Worm (Caenorhabditis elegans) whole organism, young adult: ENCODE data around the gene T20B3.14.

Experiments
- B0019.2 ChIP-seq: fragments of 200-800 bp; sonication (Bioruptor generic); conservative IDR thresholded peaks from 2 replicates; pipeline ENCODE4 v1.3.6; 2022; ENCODE audit warnings: missing genetic modification reagents, missing genetic modification characterization, missing compliant biosample characterization
- B0261.1 ChIP-seq: sonication (generic microtip); optimal IDR thresholded peaks from 2 replicates; lab custom pipeline; 2016; ENCODE audit warnings: mild to moderate bottlenecking, missing genetic modification characterization, moderate library complexity, missing compliant biosample characterization
- B0336.3 ChIP-seq: fragments of 200-800 bp; sonication (Bioruptor generic); IDR thresholded peaks from 2 replicates; pipeline ENCODE4 v1.3.6; 2022; ENCODE audit warnings: missing genetic modification characterization, missing compliant biosample characterization
- F37B4.10 ChIP-seq: fragments of 200-800 bp; sonication (Bioruptor generic); IDR thresholded peaks from 2 replicates; pipeline ENCODE4 v1.3.6; 2022; ENCODE audit warnings: missing genetic modification characterization, missing compliant biosample characterization
- F49E8.2 ChIP-seq: sonication (generic microtip); optimal IDR thresholded peaks from 3 replicates; lab custom pipeline; 2017; ENCODE audit warnings: missing genetic modification characterization, mild to moderate bottlenecking, missing compliant biosample characterization, antibody characterized with exemption, moderate library complexity; ENCODE audit not compliant: insufficient read depth
- F57A8.1 ChIP-seq: fragments of 200-800 bp; sonication (Bioruptor generic); optimal IDR thresholded peaks from 2 replicates; lab custom pipeline; 2018; ENCODE audit warnings: mild to moderate bottlenecking, missing genetic modification characterization, moderate library complexity, missing compliant biosample characterization
- K12H6.12 ChIP-seq: fragments of 200-800 bp; sonication (Bioruptor generic); optimal IDR thresholded peaks from 2 replicates; lab custom pipeline; 2018; ENCODE audit warnings: mild to moderate bottlenecking, missing genetic modification characterization, missing compliant biosample characterization
- T26A5.8 ChIP-seq: sonication (generic microtip); optimal IDR thresholded peaks from 2 replicates; lab custom pipeline; 2016; ENCODE audit warnings: missing genetic modification characterization, missing compliant biosample characterization
- Y53G8AR.9 ChIP-seq: fragments of 200-800 bp; sonication (Bioruptor generic); conservative IDR thresholded peaks from 2 replicates; pipeline ENCODE4 v1.3.6; 2022; ENCODE audit warnings: missing genetic modification reagents, missing genetic modification characterization, missing compliant biosample characterization
- Y79H2A.3 ChIP-seq: fragments of 200-800 bp; sonication (Bioruptor generic); conservative IDR thresholded peaks from 2 replicates; pipeline ENCODE4 v1.3.6; 2022; ENCODE audit warnings: missing genetic modification reagents, missing genetic modification characterization, missing compliant biosample characterization
- akir-1 ChIP-seq: fragments of 200-800 bp; sonication (Bioruptor generic); optimal IDR thresholded peaks from 2 replicates; lab custom pipeline; 2018; ENCODE audit warnings: mild to moderate bottlenecking, missing genetic modification characterization, moderate library complexity, missing compliant biosample characterization
- aptf-2 ChIP-seq: fragments of 200-800 bp; sonication (Bioruptor generic); conservative IDR thresholded peaks from 2 replicates; pipeline ENCODE4 v1.3.6; 2022; ENCODE audit warnings: missing genetic modification reagents, missing genetic modification characterization, missing compliant biosample characterization
- atf-7 ChIP-seq: sonication (generic microtip); optimal IDR thresholded peaks from 2 replicates; lab custom pipeline; 2017; ENCODE audit warnings: mild to moderate bottlenecking, missing genetic modification characterization, missing compliant biosample characterization
- attf-5 ChIP-seq: fragments of 200-800 bp; sonication (Bioruptor generic); optimal IDR thresholded peaks from 2 replicates; lab custom pipeline; 2018; ENCODE audit warnings: mild to moderate bottlenecking, missing genetic modification characterization, missing compliant biosample characterization
- egrh-3 ChIP-seq: fragments of 200-800 bp; sonication (Bioruptor generic); IDR thresholded peaks from 2 replicates; pipeline ENCODE4 v1.3.6; 2022; ENCODE audit warnings: missing genetic modification reagents, missing genetic modification characterization, missing compliant biosample characterization
- hlh-12 ChIP-seq: sonication (generic microtip); optimal IDR thresholded peaks from 2 replicates; lab custom pipeline; 2016; ENCODE audit warnings: missing genetic modification characterization, missing compliant biosample characterization
- hmg-1.2 ChIP-seq: fragments of 200-800 bp; sonication (Bioruptor generic); IDR thresholded peaks from 2 replicates; pipeline ENCODE4 v1.3.6; 2022; ENCODE audit warnings: missing genetic modification reagents, missing genetic modification characterization, missing compliant biosample characterization
- lag-1 ChIP-seq: fragments of 200-800 bp; sonication (Bioruptor generic); IDR thresholded peaks from 2 replicates; pipeline ENCODE4 v1.3.6; 2022; ENCODE audit warnings: missing genetic modification reagents, missing genetic modification characterization, missing compliant biosample characterization
- madf-8 ChIP-seq: fragments of 200-800 bp; sonication (Bioruptor generic); conservative IDR thresholded peaks from 2 replicates; pipeline ENCODE4 v1.3.6; 2022; ENCODE audit warnings: missing genetic modification reagents, missing genetic modification characterization, missing compliant biosample characterization
- mel-28 ChIP-seq: sonication (generic microtip); optimal IDR thresholded peaks from 2 replicates; lab custom pipeline; 2016; ENCODE audit warnings: borderline replicate concordance, mild to moderate bottlenecking, missing genetic modification characterization, missing compliant biosample characterization
- nhr-27 ChIP-seq: fragments of 200-800 bp; sonication (Bioruptor generic); optimal IDR thresholded peaks from 2 replicates; lab custom pipeline; 2018; ENCODE audit warnings: mild to moderate bottlenecking, missing genetic modification characterization, moderate library complexity, missing compliant biosample characterization
- nhr-80 ChIP-seq: sonication (generic microtip); optimal IDR thresholded peaks from 2 replicates; lab custom pipeline; 2016; ENCODE audit warnings: missing genetic modification characterization, missing compliant biosample characterization
- pha-4 ChIP-seq: fragments of 150-350 bp; sonication (generic microtip); optimal IDR thresholded peaks from 2 replicates; lab custom pipeline; 2014; ENCODE audit warnings: missing biosample characterization, missing genetic modification reagents, missing genetic modification characterization
- rec-8 ChIP-seq, 2 experiments: sonication (generic microtip); optimal IDR thresholded peaks; 2 replicates each; lab custom pipeline; 2016; ENCODE audit warnings: mild to moderate bottlenecking in 2 of 2, missing genetic modification characterization in 2 of 2, missing genetic modification reagents in 2 of 2, missing genotype in 2 of 2, missing biosample characterization in 1 of 2, missing compliant biosample characterization in 1 of 2, moderate library complexity in 1 of 2
- tbx-9 ChIP-seq: sonication (generic microtip); optimal IDR thresholded peaks from 2 replicates; lab custom pipeline; 2016; ENCODE audit warnings: borderline replicate concordance, missing genetic modification characterization, inconsistent platforms, missing compliant biosample characterization
- unc-130 ChIP-seq: sonication (generic microtip); optimal IDR thresholded peaks from 2 replicates; lab custom pipeline; 2016; ENCODE audit warnings: missing genetic modification reagents, missing genetic modification characterization, missing compliant biosample characterization
- zfh-2 ChIP-seq: fragments of 200-800 bp; sonication (Bioruptor generic); conservative IDR thresholded peaks from 2 replicates; pipeline ENCODE4 v1.3.6; 2022; ENCODE audit warnings: missing genetic modification reagents, missing genetic modification characterization, missing compliant biosample characterization
- ztf-22 ChIP-seq: fragments of 200-800 bp; sonication (Bioruptor generic); optimal IDR thresholded peaks from 2 replicates; lab custom pipeline; 2018; ENCODE audit warnings: mild to moderate bottlenecking, missing genetic modification characterization, moderate library complexity, missing compliant biosample characterization
- ztf-25 ChIP-seq: fragments of 200-800 bp; sonication (Bioruptor generic); IDR thresholded peaks from 2 replicates; pipeline ENCODE4 v1.3.6; 2022; ENCODE audit warnings: missing genetic modification reagents, missing genetic modification characterization, missing compliant biosample characterization

Gene T20B3.14

DNA sequence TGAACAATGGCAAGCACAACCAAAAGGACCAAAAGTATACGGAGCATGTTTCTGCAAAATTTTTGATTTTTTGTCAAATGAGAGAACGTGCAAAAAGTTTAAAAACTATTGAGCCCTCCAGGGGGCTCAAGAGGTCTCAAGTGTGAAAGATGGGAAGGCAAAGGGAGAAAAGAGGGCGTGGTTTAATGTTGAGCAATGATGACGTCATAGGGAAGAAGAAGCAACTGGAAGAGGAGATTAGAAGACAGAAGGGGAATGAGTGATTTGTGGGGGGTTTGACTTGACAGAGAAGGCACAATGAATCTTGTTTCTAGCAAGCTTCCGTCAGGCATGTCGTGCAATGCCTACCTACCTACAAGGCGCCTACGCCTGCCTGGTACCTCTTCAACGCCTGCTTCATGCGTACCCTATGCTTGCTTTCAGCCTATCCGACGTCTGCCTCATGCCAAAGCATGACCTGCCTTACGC, at the start of gene T20B3.14:
Gene T20B3.14, minus strand, starts transcription at position 51 of the 468 bp plus-strand sequence.
- no peak for TF ChIP-seq akir-1 (GFP tag; lab: Kevin White, UChicago)
- no peak for TF ChIP-seq zfh-2
- TF ChIP-seq F37B4.10 (GFP tag; lab: Robert Waterston, UW): 0 out of 2 replicates have a peak, but pooled peaks have one; percentile 89

DNA sequence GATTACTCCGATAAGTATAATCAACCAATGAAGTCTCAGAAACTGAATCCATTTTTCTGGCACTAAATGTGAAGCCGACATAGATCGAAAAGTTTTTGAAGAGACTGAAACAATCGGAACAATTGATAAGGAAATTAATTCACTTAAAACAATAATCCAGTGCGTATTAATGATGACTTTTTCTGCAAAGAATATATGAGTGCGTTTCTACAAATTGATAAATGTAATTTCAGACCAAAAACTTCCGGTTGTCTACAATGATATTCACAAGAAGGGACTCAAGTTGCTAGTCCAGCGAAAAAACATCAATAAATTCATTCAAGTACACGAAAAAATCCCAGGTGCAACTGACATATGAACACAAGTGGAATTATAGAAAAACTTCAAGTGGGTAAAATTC, 48.6 kb upstream of the T20B3.14 start, which contains the start of gene clec-33:
Gene clec-33, minus strand, starts transcription at position 101 of the 400 bp plus-strand sequence.
- TF ChIP-seq F57A8.1 (GFP tag; lab: Kevin White, UChicago): no peak

DNA sequence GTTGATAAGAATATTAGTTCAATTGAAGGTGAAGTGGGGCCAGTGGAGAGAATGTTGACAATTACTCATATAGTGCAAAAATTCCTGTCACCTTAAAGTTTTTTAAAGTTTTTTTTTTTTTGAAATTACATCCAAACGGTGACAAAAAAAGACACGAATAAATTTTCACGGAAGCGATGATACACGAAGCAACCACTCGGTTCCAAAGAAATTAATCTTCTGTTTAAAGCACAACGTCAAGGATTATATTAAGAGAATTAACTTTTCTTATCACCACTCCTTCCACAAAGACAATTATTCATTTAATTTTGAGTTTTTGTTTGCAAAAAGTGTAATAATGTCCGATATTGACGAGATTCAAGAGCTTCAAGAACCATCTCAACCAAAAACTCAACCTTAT, 44.3 kb upstream of the T20B3.14 start, which contains the start of gene clec-28:
Gene clec-28, plus strand, starts transcription at position 301 of the 400 bp plus-strand sequence.
- no peak for TF ChIP-seq egrh-3 (GFP tag; lab: Robert Waterston, UW)
- TF ChIP-seq F37B4.10 (GFP tag; lab: Robert Waterston, UW): no peak
- no peak for TF ChIP-seq unc-130 (GFP tag; lab: Kevin White, UChicago)
- TF ChIP-seq nhr-80 (tag; lab: Kevin White, UChicago): no peak
- TF ChIP-seq tbx-9 (tag; lab: Kevin White, UChicago): no peak
- TF ChIP-seq hmg-1.2 (GFP tag; lab: Robert Waterston, UW): no peak
- TF ChIP-seq attf-5: no peak
- TF ChIP-seq hlh-12 (tag; lab: Kevin White, UChicago): no peak
- no peak for TF ChIP-seq mel-28 (tag; lab: Kevin White, UChicago)
- TF ChIP-seq atf-7 (tag; lab: Kevin White, UChicago): no peak
- TF ChIP-seq aptf-2 (GFP tag; lab: Robert Waterston, UW): no peak
- no peak for TF ChIP-seq rec-8 (tag; optimal IDR thresholded peaks at IDR 0.05; lab: Kevin White, UChicago)
- TF ChIP-seq lag-1 (GFP tag; lab: Robert Waterston, UW): no peak
- TF ChIP-seq F57A8.1 (GFP tag; lab: Kevin White, UChicago): no peak
- TF ChIP-seq K12H6.12: no peak
- TF ChIP-seq akir-1 (GFP tag; lab: Kevin White, UChicago): no peak
- TF ChIP-seq F49E8.2 (tag; lab: Kevin White, UChicago): no peak
- TF ChIP-seq pha-4 (tag; lab: Kevin White, UChicago): no peak
- TF ChIP-seq, all 124 proteins: peak for 0

DNA sequence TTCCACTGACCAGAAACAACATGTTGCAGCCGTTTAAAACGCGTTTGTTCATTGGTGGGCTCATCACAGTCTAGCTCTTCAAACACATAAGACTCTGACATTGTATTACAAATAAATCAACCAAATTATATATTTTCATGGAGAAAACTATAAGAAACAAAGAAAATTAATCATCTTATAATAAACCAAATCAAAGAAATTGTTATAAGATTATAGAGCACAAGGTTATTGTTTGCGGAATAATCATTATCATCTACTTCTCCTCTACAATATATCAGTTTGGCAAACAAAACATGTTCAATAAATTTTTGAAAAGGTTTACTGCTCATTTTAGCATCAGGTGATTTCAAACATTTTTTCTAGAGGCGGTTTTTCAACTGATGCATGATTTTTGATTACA, 40.6 kb upstream of the T20B3.14 start, which contains the start of the genes clec-32 and clec-24:
Gene clec-32, minus strand, starts transcription at position 101 of the 400 bp plus-strand sequence.
Gene clec-24, plus strand, starts transcription at position 294 of the 400 bp plus-strand sequence.
- TF ChIP-seq lag-1 (GFP tag; lab: Robert Waterston, UW) (no peak), madf-8 (GFP tag; lab: Robert Waterston, UW) (no peak), nhr-27 (no peak)
- TF ChIP-seq, all 124 proteins: peak for 0

DNA sequence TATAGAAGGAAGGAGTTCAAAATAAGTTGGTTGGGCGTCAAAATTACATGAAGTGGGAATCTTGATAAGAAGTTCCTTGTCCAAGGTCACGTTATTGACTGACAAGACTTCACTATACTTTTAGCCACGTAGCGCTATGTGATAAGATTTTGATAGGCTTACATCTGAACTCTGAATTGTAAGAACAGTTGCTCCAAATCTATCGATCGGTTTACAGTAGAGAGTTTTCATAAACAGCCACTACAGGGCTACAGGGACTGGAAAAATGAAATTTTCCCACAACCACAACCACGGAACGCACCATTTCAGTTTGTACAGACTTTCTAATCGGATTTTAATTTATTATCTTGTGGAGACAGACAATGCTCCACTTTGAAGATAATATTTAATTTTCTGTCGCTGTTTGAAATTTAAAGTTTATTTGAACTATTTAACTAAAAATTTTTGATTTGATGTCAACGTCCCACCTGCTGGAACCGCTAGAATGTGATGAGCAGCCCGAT, 36.9 kb upstream of the T20B3.14 start, which contains the start of the genes clec-31 and clec-22:
Gene clec-31, minus strand, starts transcription at position 101 of the 503 bp plus-strand sequence.
Gene clec-22, plus strand, starts transcription at position 453 of the 503 bp plus-strand sequence.
- no peak for TF ChIP-seq Y79H2A.3 (GFP tag; lab: Robert Waterston, UW)
- TF ChIP-seq T26A5.8 (tag; lab: Kevin White, UChicago): no peak
- no peak for TF ChIP-seq B0019.2 (GFP tag; lab: Robert Waterston, UW)
- no peak for TF ChIP-seq ztf-25
- no peak for TF ChIP-seq B0336.3

DNA sequence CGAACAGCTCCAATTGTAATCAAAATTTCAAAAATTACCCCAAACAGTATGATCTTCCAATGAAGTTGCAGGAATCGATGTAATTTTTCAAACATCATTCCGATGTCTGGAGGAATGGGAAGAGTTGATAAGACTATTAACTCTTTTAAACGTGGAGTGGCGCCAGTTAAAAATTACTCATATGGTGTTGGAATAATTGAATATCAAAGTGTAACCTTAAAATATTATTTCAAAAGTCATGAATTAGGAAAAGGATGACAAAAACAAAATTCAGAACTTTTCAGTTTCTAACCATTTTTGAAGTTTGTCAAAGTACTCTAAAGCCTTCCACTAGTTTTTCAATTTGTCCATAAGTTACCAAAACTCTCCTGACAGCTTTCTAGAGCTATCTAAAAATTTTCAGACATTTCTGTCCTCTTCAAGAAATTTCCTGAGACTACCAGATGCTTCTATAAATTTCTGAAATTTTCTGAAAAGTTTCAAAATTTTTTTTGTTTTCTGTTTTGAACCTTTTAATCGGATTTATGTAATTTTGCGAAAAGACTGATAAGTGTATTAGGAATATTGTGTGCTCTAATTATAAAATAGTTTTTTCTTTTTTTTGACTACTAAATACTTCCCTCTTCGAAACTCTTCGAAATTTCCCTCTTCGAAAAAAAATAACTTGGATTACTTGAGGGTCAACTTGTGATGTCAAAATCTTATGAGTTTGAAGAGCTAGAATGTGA, 33.0 kb upstream of the T20B3.14 start, which contains the start of the genes clec-35 and clec-27:
Gene clec-35, minus strand, starts transcription at position 101 of the 728 bp plus-strand sequence.
Gene clec-27, plus strand, starts transcription at position 678 of the 728 bp plus-strand sequence.
- TF ChIP-seq B0261.1 (tag; lab: Kevin White, UChicago) (no peak), zfh-2 (no peak), ztf-22 (GFP tag; lab: Kevin White, UChicago) (no peak), Y53G8AR.9 (GFP tag; lab: Robert Waterston, UW) (no peak)
